Worm (Caenorhabditis elegans): ENCODE measurements around the gene F37A4.4.

DNA sequence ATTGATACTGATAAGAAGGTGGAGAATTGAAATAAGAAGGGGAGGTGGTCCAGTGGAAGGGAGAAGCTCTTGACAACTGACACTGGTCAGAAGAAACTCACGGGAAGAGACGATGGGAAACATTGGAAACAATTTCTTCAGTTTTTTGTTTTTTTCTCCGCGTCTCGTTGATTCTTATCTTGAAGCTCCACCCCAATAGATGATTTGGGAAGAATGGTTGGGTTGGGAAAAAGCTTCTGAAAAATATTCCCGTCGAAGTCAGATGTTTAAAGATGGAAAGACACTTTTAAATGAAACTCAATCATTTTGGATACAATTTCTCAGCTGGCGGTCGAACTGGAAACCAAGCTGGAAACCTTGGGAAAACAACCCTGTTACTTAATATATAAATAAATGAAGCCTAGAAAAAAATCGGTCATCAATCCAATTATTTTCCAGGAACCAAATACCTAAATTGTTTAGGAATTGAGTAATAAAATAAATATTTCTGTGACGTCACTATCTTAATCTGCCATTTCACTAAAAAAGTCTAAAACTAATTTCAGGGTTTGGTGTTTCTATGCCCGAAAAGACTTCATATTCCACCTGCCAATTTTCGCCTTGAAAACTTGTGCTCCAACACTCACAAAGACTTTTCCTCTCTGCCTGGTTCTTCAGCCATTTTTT lies 17.0 kb downstream of the F37A4.4 start, which contains the start of the genes Y102E9.5 and odr-4:
- TF ChIP-seq ama-1 (optimal IDR thresholded peaks at IDR 0.05) (no peak), elt-1 (tag; optimal IDR thresholded peaks at IDR 0.05) (no peak), nhr-11 (tag; optimal IDR thresholded peaks at IDR 0.05) (no peak), pqm-1 (tag; optimal IDR thresholded peaks at IDR 0.05) (no peak), pha-4 (tag; optimal IDR thresholded peaks at IDR 0.05) (no peak), nfya-1 (tag; optimal IDR thresholded peaks at IDR 0.05; ENCODE audit: insufficient read depth) (no peak), ceh-9 (tag; optimal IDR thresholded peaks at IDR 0.05) (no peak), mdl-1 (tag; optimal IDR thresholded peaks at IDR 0.05) (no peak), aly-2 (tag; optimal IDR thresholded peaks at IDR 0.05) (no peak), tbx-2 (tag; optimal IDR thresholded peaks at IDR 0.05) (no peak), elt-2 (tag; optimal IDR thresholded peaks at IDR 0.05) (no peak), skn-1 (tag; optimal IDR thresholded peaks at IDR 0.05) (no peak), jun-1 (tag; optimal IDR thresholded peaks at IDR 0.05) (no peak), unc-62 (GFP tag; optimal IDR thresholded peaks at IDR 0.05) (no peak)

Data from whole organism, L3 larva.